Worm (Caenorhabditis elegans) whole organism, mixed stage, embryonic: ENCODE data around the gene pgp-11.

Source experiments
- M03D4.4 ChIP-seq: sonication (generic microtip); optimal IDR thresholded peaks from 2 replicates; lab custom pipeline; 2017; ENCODE audit warnings: mild to moderate bottlenecking, missing genetic modification characterization, missing compliant biosample characterization
- ces-1 ChIP-seq: fragments of 150-350 bp; optimal IDR thresholded peaks from 2 replicates; lab custom pipeline; 2014; ENCODE audit warnings: missing biosample characterization, missing genetic modification reagents, missing genetic modification characterization
- elt-1 ChIP-seq: sonication (generic microtip); optimal IDR thresholded peaks from 2 replicates; lab custom pipeline; 2017; ENCODE audit warnings: missing genetic modification characterization, mild to moderate bottlenecking, missing compliant biosample characterization, antibody characterized with exemption, moderate library complexity, borderline replicate concordance; ENCODE audit not compliant: insufficient read depth
- elt-3 ChIP-seq: fragments of 150-350 bp; optimal IDR thresholded peaks from 2 replicates; lab custom pipeline; 2014; ENCODE audit warnings: missing biosample characterization, missing genetic modification characterization
- ham-2 ChIP-seq: fragments of 200-800 bp; sonication (Bioruptor generic); optimal IDR thresholded peaks from 2 replicates; lab custom pipeline; 2018; ENCODE audit warnings: mild to moderate bottlenecking, missing genetic modification characterization, missing compliant biosample characterization
- mls-2 ChIP-seq: sonication (generic microtip); optimal IDR thresholded peaks from 2 replicates; lab custom pipeline; 2016; ENCODE audit warnings: mild to moderate bottlenecking, missing genetic modification characterization, moderate library complexity, missing compliant biosample characterization
- nhr-12 ChIP-seq: fragments of 150-350 bp; optimal IDR thresholded peaks from 2 replicates; lab custom pipeline; 2014; ENCODE audit warnings: missing biosample characterization, missing genetic modification characterization
- nhr-2 ChIP-seq: fragments of 150-350 bp; optimal IDR thresholded peaks from 2 replicates; lab custom pipeline; 2014; ENCODE audit warnings: missing biosample characterization, missing genetic modification characterization
- nhr-237 ChIP-seq: fragments of 150-350 bp; optimal IDR thresholded peaks from 2 replicates; lab custom pipeline; 2014; ENCODE audit warnings: missing biosample characterization, missing genetic modification characterization
- pha-4 ChIP-seq: fragments of 150-350 bp; optimal IDR thresholded peaks from 2 replicates; lab custom pipeline; 2018; ENCODE audit warnings: missing biosample characterization, missing genetic modification reagents, missing genetic modification characterization
- unc-39 ChIP-seq: fragments of 150-350 bp; optimal IDR thresholded peaks from 2 replicates; lab custom pipeline; 2014; ENCODE audit warnings: missing biosample characterization, missing genetic modification characterization
- ztf-11 ChIP-seq: fragments of 150-350 bp; optimal IDR thresholded peaks from 2 replicates; lab custom pipeline; 2014; ENCODE audit warnings: missing biosample characterization, missing genetic modification characterization

DNA sequence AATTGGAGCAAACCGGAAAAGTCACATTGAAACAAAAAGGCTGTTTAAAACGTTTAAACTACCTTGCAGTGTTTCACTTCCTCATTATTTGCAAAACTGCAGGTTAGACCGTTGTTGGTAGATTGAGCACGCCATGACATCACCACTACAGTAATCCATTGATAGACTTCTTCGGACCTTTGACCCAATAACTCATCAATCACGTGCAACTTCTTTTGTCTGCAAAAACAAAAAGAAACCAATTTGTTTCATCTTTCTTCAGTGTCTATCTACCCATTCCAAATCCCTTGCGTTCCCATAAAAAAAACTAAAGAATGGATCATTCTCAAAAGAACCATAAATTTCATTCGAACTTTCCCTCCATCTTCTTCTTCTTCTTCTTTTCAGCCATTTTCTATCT, 23.0 kb downstream of the pgp-11 start:
- no peak for TF ChIP-seq ztf-11 (tag; lab: Kevin White, UChicago)
- no peak for TF ChIP-seq nhr-12 (tag; lab: Kevin White, UChicago)
- no peak for TF ChIP-seq nhr-2 (tag; lab: Kevin White, UChicago)
- no peak for TF ChIP-seq ces-1 (GFP tag; lab: Kevin White, UChicago)
- no peak for TF ChIP-seq unc-39 (tag; lab: Kevin White, UChicago)
- no peak for TF ChIP-seq ham-2 (GFP tag; lab: Kevin White, UChicago)
- TF ChIP-seq pha-4 (tag; lab: Kevin White, UChicago) = no peak
- TF ChIP-seq elt-3 (tag; lab: Kevin White, UChicago) = no peak
- TF ChIP-seq M03D4.4 = no peak
- TF ChIP-seq nhr-237 = no peak
- no peak for TF ChIP-seq mls-2
- TF ChIP-seq elt-1 (tag; lab: Kevin White, UChicago) = no peak
